Worm (Caenorhabditis elegans) whole organism, mixed stage, embryonic: ENCODE results near the gene fbxa-202.

ENCODE experiments used
- M03D4.4 ChIP-seq: sonication (generic microtip); optimal IDR thresholded peaks from 2 replicates; lab custom pipeline; 2017; ENCODE audit warnings: mild to moderate bottlenecking, missing genetic modification characterization, missing compliant biosample characterization
- bed-3 ChIP-seq: fragments of 200-800 bp; sonication (Bioruptor generic); optimal IDR thresholded peaks from 3 replicates; lab custom pipeline; 2018; ENCODE audit warnings: mild to moderate bottlenecking, missing genetic modification characterization, moderate library complexity, missing compliant biosample characterization
- blmp-1 ChIP-seq: fragments of 150-350 bp; optimal IDR thresholded peaks from 2 replicates; lab custom pipeline; 2014; ENCODE audit warnings: missing biosample characterization, missing genetic modification characterization
- ceh-39 ChIP-seq: fragments of 150-350 bp; optimal IDR thresholded peaks from 2 replicates; lab custom pipeline; 2014; ENCODE audit warnings: missing biosample characterization, missing genetic modification characterization
- ceh-43 ChIP-seq: fragments of 200-800 bp; sonication (Bioruptor generic); optimal IDR thresholded peaks from 2 replicates; lab custom pipeline; 2018; ENCODE audit warnings: mild to moderate bottlenecking, missing genetic modification characterization, moderate library complexity, missing compliant biosample characterization
- ceh-83 ChIP-seq: fragments of 200-800 bp; sonication (Bioruptor generic); optimal IDR thresholded peaks from 2 replicates; lab custom pipeline; 2018; ENCODE audit warnings: mild to moderate bottlenecking, missing genetic modification characterization, missing compliant biosample characterization
- ces-1 ChIP-seq: fragments of 150-350 bp; optimal IDR thresholded peaks from 2 replicates; lab custom pipeline; 2014; ENCODE audit warnings: missing biosample characterization, missing genetic modification reagents, missing genetic modification characterization
- cnd-1 ChIP-seq: fragments of 200-800 bp; sonication (Bioruptor generic); optimal IDR thresholded peaks from 2 replicates; lab custom pipeline; 2018; ENCODE audit warnings: mild to moderate bottlenecking, missing genetic modification characterization, missing compliant biosample characterization
- drap-1 ChIP-seq: fragments of 200-800 bp; sonication (Bioruptor generic); optimal IDR thresholded peaks from 3 replicates; lab custom pipeline; 2018; ENCODE audit warnings: mild to moderate bottlenecking, missing genetic modification characterization, missing compliant biosample characterization
- elt-1 ChIP-seq: sonication (generic microtip); optimal IDR thresholded peaks from 2 replicates; lab custom pipeline; 2017; ENCODE audit warnings: missing genetic modification characterization, mild to moderate bottlenecking, missing compliant biosample characterization, antibody characterized with exemption, moderate library complexity, borderline replicate concordance; ENCODE audit not compliant: insufficient read depth
- elt-3 ChIP-seq: fragments of 150-350 bp; optimal IDR thresholded peaks from 2 replicates; lab custom pipeline; 2014; ENCODE audit warnings: missing biosample characterization, missing genetic modification characterization
- ham-2 ChIP-seq: fragments of 200-800 bp; sonication (Bioruptor generic); optimal IDR thresholded peaks from 2 replicates; lab custom pipeline; 2018; ENCODE audit warnings: mild to moderate bottlenecking, missing genetic modification characterization, missing compliant biosample characterization
- hlh-1 ChIP-seq: fragments of 150-350 bp; optimal IDR thresholded peaks from 2 replicates; lab custom pipeline; 2014; ENCODE audit warnings: missing biosample characterization, missing genetic modification reagents, missing genetic modification characterization
- lin-13 ChIP-seq: fragments of 150-350 bp; optimal IDR thresholded peaks from 2 replicates; lab custom pipeline; 2014; ENCODE audit warnings: missing biosample characterization, missing genetic modification characterization
- lin-32 ChIP-seq: fragments of 200-800 bp; sonication (Bioruptor generic); optimal IDR thresholded peaks from 2 replicates; lab custom pipeline; 2018; ENCODE audit warnings: mild to moderate bottlenecking, missing genetic modification characterization, missing compliant biosample characterization
- lsy-2 ChIP-seq: fragments of 150-350 bp; optimal IDR thresholded peaks from 2 replicates; lab custom pipeline; 2014; ENCODE audit warnings: missing biosample characterization, missing genetic modification characterization
- mab-5 ChIP-seq: fragments of 150-350 bp; optimal IDR thresholded peaks from 2 replicates; lab custom pipeline; 2014; ENCODE audit warnings: missing biosample characterization, missing genetic modification characterization
- mep-1 ChIP-seq: fragments of 150-350 bp; optimal IDR thresholded peaks from 2 replicates; lab custom pipeline; 2017; ENCODE audit warnings: missing biosample characterization, missing genetic modification reagents, missing genetic modification characterization, inconsistent platforms
- mls-2 ChIP-seq: sonication (generic microtip); optimal IDR thresholded peaks from 2 replicates; lab custom pipeline; 2016; ENCODE audit warnings: mild to moderate bottlenecking, missing genetic modification characterization, moderate library complexity, missing compliant biosample characterization
- nhr-12 ChIP-seq: fragments of 150-350 bp; optimal IDR thresholded peaks from 2 replicates; lab custom pipeline; 2014; ENCODE audit warnings: missing biosample characterization, missing genetic modification characterization
- nhr-2 ChIP-seq: fragments of 150-350 bp; optimal IDR thresholded peaks from 2 replicates; lab custom pipeline; 2014; ENCODE audit warnings: missing biosample characterization, missing genetic modification characterization
- nhr-237 ChIP-seq: fragments of 150-350 bp; optimal IDR thresholded peaks from 2 replicates; lab custom pipeline; 2014; ENCODE audit warnings: missing biosample characterization, missing genetic modification characterization
- nhr-28 ChIP-seq: fragments of 150-350 bp; optimal IDR thresholded peaks from 2 replicates; lab custom pipeline; 2014; ENCODE audit warnings: missing biosample characterization, missing genetic modification characterization
- nhr-76 ChIP-seq: sonication (generic microtip); optimal IDR thresholded peaks from 2 replicates; lab custom pipeline; 2017; ENCODE audit warnings: missing biosample characterization, missing genetic modification characterization
- pha-4 ChIP-seq: fragments of 150-350 bp; optimal IDR thresholded peaks from 2 replicates; lab custom pipeline; 2018; ENCODE audit warnings: missing biosample characterization, missing genetic modification reagents, missing genetic modification characterization
- sem-2 ChIP-seq: fragments of 200-800 bp; sonication (Bioruptor generic); optimal IDR thresholded peaks from 2 replicates; lab custom pipeline; 2018; ENCODE audit warnings: mild to moderate bottlenecking, missing genetic modification characterization, missing compliant biosample characterization
- snpc-4 ChIP-seq: fragments of 150-350 bp; optimal IDR thresholded peaks from 2 replicates; lab custom pipeline; 2014; ENCODE audit warnings: missing biosample characterization, missing genetic modification characterization
- tbx-8 ChIP-seq: fragments of 200-800 bp; sonication (Bioruptor generic); optimal IDR thresholded peaks from 2 replicates; lab custom pipeline; 2018; ENCODE audit warnings: mild to moderate bottlenecking, missing genetic modification characterization, moderate library complexity, missing compliant biosample characterization
- unc-39 ChIP-seq: fragments of 150-350 bp; optimal IDR thresholded peaks from 2 replicates; lab custom pipeline; 2014; ENCODE audit warnings: missing biosample characterization, missing genetic modification characterization
- zip-8 ChIP-seq: fragments of 150-350 bp; optimal IDR thresholded peaks from 2 replicates; lab custom pipeline; 2014; ENCODE audit warnings: missing biosample characterization, missing genetic modification characterization
- ztf-11 ChIP-seq: fragments of 150-350 bp; optimal IDR thresholded peaks from 2 replicates; lab custom pipeline; 2014; ENCODE audit warnings: missing biosample characterization, missing genetic modification characterization

The fbxa-202 gene

ce11 chrV:6291301-6291700 is 35.8 kb upstream of the fbxa-202 start:
- TF ChIP-seq lin-13 = no peak
- no peak for TF ChIP-seq M03D4.4
- TF ChIP-seq unc-39 (tag; lab: Kevin White, UChicago) = no peak
- no peak for TF ChIP-seq mls-2 (tag; lab: Kevin White, UChicago)
- TF ChIP-seq lsy-2 = no peak
- TF ChIP-seq ham-2 (GFP tag; lab: Kevin White, UChicago) = no peak
- no peak for TF ChIP-seq ztf-11
- no peak for TF ChIP-seq lin-32 (GFP tag; lab: Kevin White, UChicago)
- TF ChIP-seq zip-8 = no peak
- no peak for TF ChIP-seq hlh-1 (tag; lab: Kevin White, UChicago)
- no peak for TF ChIP-seq sem-2 (GFP tag; lab: Kevin White, UChicago)
- TF ChIP-seq nhr-28 (tag; lab: Kevin White, UChicago) = no peak

DNA sequence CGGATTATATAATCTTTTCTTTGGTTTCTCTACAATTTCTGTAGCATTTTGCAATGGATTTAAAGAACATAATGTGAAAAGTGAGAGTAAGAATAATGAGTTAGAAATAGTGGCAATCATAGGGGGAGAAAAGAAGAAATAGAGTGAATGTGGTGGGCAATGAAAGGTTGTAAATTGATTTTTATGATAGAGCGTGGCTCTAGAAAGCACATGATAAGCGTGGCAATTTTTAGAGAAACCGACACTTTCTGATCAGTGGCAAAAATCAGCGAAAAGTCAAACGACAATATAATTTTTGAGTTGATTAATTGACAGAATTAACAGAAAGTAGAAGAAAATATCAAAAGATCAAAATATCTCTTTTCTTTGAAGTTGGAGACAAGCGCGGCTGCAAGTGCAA is 34.7 kb upstream of the fbxa-202 start, which contains the start of gene K12B6.9:
TSS of gene K12B6.9 (minus strand) at position 266 of the 400 bp plus-strand sequence.
- TF ChIP-seq tbx-8 (GFP tag; lab: Kevin White, UChicago) (no peak), mep-1 (tag; lab: Kevin White, UChicago) (no peak), zip-8 (no peak)

- TF ChIP-seq ceh-39 (tag; lab: Kevin White, UChicago) (no peak), mls-2 (tag; lab: Kevin White, UChicago) (no peak), cnd-1 (tag; lab: Kevin White, UChicago) (no peak)
Measured at ce11 chrV:6301046-6301445, 26.0 kb upstream of the fbxa-202 start.

- peak; percentile 89 for TF ChIP-seq elt-1 (tag; lab: Kevin White, UChicago)
- TF ChIP-seq bed-3 (GFP tag; lab: Kevin White, UChicago) = no peak
- no peak for TF ChIP-seq nhr-28 (tag; lab: Kevin White, UChicago)
Measured at ce11 chrV:6302465-6302864, 24.6 kb upstream of the fbxa-202 start.

ce11 chrV:6303471-6303870 is 23.6 kb upstream of the fbxa-202 start, which contains the start of gene sago-1:
Gene sago-1, plus strand, starts transcription at chrV:6303771.
- no peak for TF ChIP-seq tbx-8 (GFP tag; lab: Kevin White, UChicago)
- TF ChIP-seq elt-3 (tag; lab: Kevin White, UChicago) = no peak
- no peak for TF ChIP-seq M03D4.4
- no peak for TF ChIP-seq ham-2 (GFP tag; lab: Kevin White, UChicago)
- TF ChIP-seq ceh-83 (GFP tag; lab: Kevin White, UChicago) = no peak
- TF ChIP-seq ztf-11 = no peak
- TF ChIP-seq nhr-12 (tag; lab: Kevin White, UChicago) = no peak
- no peak for TF ChIP-seq nhr-237 (tag; lab: Kevin White, UChicago)
- no peak for TF ChIP-seq ces-1 (GFP tag; lab: Kevin White, UChicago)
- no peak for TF ChIP-seq blmp-1
- TF ChIP-seq ceh-39 (tag; lab: Kevin White, UChicago) = no peak
- TF ChIP-seq snpc-4 (tag; lab: Kevin White, UChicago) = no peak
- no peak for TF ChIP-seq drap-1
- no peak for TF ChIP-seq mab-5 (tag; lab: Kevin White, UChicago)

- no peak for TF ChIP-seq ceh-43 (GFP tag; lab: Kevin White, UChicago)
- no peak for TF ChIP-seq nhr-76
- TF ChIP-seq mep-1 (tag; lab: Kevin White, UChicago) = no peak
- no peak for TF ChIP-seq ces-1 (GFP tag; lab: Kevin White, UChicago)
- TF ChIP-seq nhr-28 (tag; lab: Kevin White, UChicago) = no peak
- no peak for TF ChIP-seq bed-3 (GFP tag; lab: Kevin White, UChicago)
- TF ChIP-seq nhr-2 = no peak
- TF ChIP-seq lin-32 (GFP tag; lab: Kevin White, UChicago) = no peak
- no peak for TF ChIP-seq drap-1
- TF ChIP-seq snpc-4 (tag; lab: Kevin White, UChicago) = no peak
- no peak for TF ChIP-seq pha-4 (tag; lab: Kevin White, UChicago)
Measured at ce11 chrV:6311936-6312335, 15.1 kb upstream of the fbxa-202 start.
